Worm (Caenorhabditis elegans) whole organism, mixed stage, embryonic: ENCODE data around the gene F20B6.9.
"Not testable (repeated sequence)": the region's sequence is repeated elsewhere in the genome, so short reads cannot be mapped to it uniquely, and the experiment has no call there.

ENCODE experiments used
- bed-3 ChIP-seq: fragments of 200-800 bp; sonication (Bioruptor generic); optimal IDR thresholded peaks from 3 replicates; lab custom pipeline; 2018; ENCODE audit warnings: mild to moderate bottlenecking, missing genetic modification characterization, moderate library complexity, missing compliant biosample characterization
- ceh-39 ChIP-seq: fragments of 150-350 bp; optimal IDR thresholded peaks from 2 replicates; lab custom pipeline; 2014; ENCODE audit warnings: missing biosample characterization, missing genetic modification characterization
- ceh-43 ChIP-seq: fragments of 200-800 bp; sonication (Bioruptor generic); optimal IDR thresholded peaks from 2 replicates; lab custom pipeline; 2018; ENCODE audit warnings: mild to moderate bottlenecking, missing genetic modification characterization, moderate library complexity, missing compliant biosample characterization
- ceh-83 ChIP-seq: fragments of 200-800 bp; sonication (Bioruptor generic); optimal IDR thresholded peaks from 2 replicates; lab custom pipeline; 2018; ENCODE audit warnings: mild to moderate bottlenecking, missing genetic modification characterization, missing compliant biosample characterization
- ces-1 ChIP-seq: fragments of 150-350 bp; optimal IDR thresholded peaks from 2 replicates; lab custom pipeline; 2014; ENCODE audit warnings: missing biosample characterization, missing genetic modification reagents, missing genetic modification characterization
- cnd-1 ChIP-seq: fragments of 200-800 bp; sonication (Bioruptor generic); optimal IDR thresholded peaks from 2 replicates; lab custom pipeline; 2018; ENCODE audit warnings: mild to moderate bottlenecking, missing genetic modification characterization, missing compliant biosample characterization
- drap-1 ChIP-seq: fragments of 200-800 bp; sonication (Bioruptor generic); optimal IDR thresholded peaks from 3 replicates; lab custom pipeline; 2018; ENCODE audit warnings: mild to moderate bottlenecking, missing genetic modification characterization, missing compliant biosample characterization
- elt-1 ChIP-seq: sonication (generic microtip); optimal IDR thresholded peaks from 2 replicates; lab custom pipeline; 2017; ENCODE audit warnings: missing genetic modification characterization, mild to moderate bottlenecking, missing compliant biosample characterization, antibody characterized with exemption, moderate library complexity, borderline replicate concordance; ENCODE audit not compliant: insufficient read depth
- elt-3 ChIP-seq: fragments of 150-350 bp; optimal IDR thresholded peaks from 2 replicates; lab custom pipeline; 2014; ENCODE audit warnings: missing biosample characterization, missing genetic modification characterization
- flh-1 ChIP-seq: fragments of 200-800 bp; sonication (Bioruptor generic); optimal IDR thresholded peaks from 2 replicates; lab custom pipeline; 2018; ENCODE audit warnings: mild to moderate bottlenecking, missing genetic modification characterization, moderate library complexity, missing compliant biosample characterization
- ham-2 ChIP-seq: fragments of 200-800 bp; sonication (Bioruptor generic); optimal IDR thresholded peaks from 2 replicates; lab custom pipeline; 2018; ENCODE audit warnings: mild to moderate bottlenecking, missing genetic modification characterization, missing compliant biosample characterization
- hlh-1 ChIP-seq: fragments of 150-350 bp; optimal IDR thresholded peaks from 2 replicates; lab custom pipeline; 2014; ENCODE audit warnings: missing biosample characterization, missing genetic modification reagents, missing genetic modification characterization
- lin-13 ChIP-seq: fragments of 150-350 bp; optimal IDR thresholded peaks from 2 replicates; lab custom pipeline; 2014; ENCODE audit warnings: missing biosample characterization, missing genetic modification characterization
- lin-32 ChIP-seq: fragments of 200-800 bp; sonication (Bioruptor generic); optimal IDR thresholded peaks from 2 replicates; lab custom pipeline; 2018; ENCODE audit warnings: mild to moderate bottlenecking, missing genetic modification characterization, missing compliant biosample characterization
- lsy-2 ChIP-seq: fragments of 150-350 bp; optimal IDR thresholded peaks from 2 replicates; lab custom pipeline; 2014; ENCODE audit warnings: missing biosample characterization, missing genetic modification characterization
- mab-5 ChIP-seq: fragments of 150-350 bp; optimal IDR thresholded peaks from 2 replicates; lab custom pipeline; 2014; ENCODE audit warnings: missing biosample characterization, missing genetic modification characterization
- mep-1 ChIP-seq: fragments of 150-350 bp; optimal IDR thresholded peaks from 2 replicates; lab custom pipeline; 2017; ENCODE audit warnings: missing biosample characterization, missing genetic modification reagents, missing genetic modification characterization, inconsistent platforms
- mls-2 ChIP-seq: sonication (generic microtip); optimal IDR thresholded peaks from 2 replicates; lab custom pipeline; 2016; ENCODE audit warnings: mild to moderate bottlenecking, missing genetic modification characterization, moderate library complexity, missing compliant biosample characterization
- nhr-12 ChIP-seq: fragments of 150-350 bp; optimal IDR thresholded peaks from 2 replicates; lab custom pipeline; 2014; ENCODE audit warnings: missing biosample characterization, missing genetic modification characterization
- nhr-2 ChIP-seq: fragments of 150-350 bp; optimal IDR thresholded peaks from 2 replicates; lab custom pipeline; 2014; ENCODE audit warnings: missing biosample characterization, missing genetic modification characterization
- nhr-237 ChIP-seq: fragments of 150-350 bp; optimal IDR thresholded peaks from 2 replicates; lab custom pipeline; 2014; ENCODE audit warnings: missing biosample characterization, missing genetic modification characterization
- nhr-28 ChIP-seq: fragments of 150-350 bp; optimal IDR thresholded peaks from 2 replicates; lab custom pipeline; 2014; ENCODE audit warnings: missing biosample characterization, missing genetic modification characterization
- nhr-76 ChIP-seq: sonication (generic microtip); optimal IDR thresholded peaks from 2 replicates; lab custom pipeline; 2017; ENCODE audit warnings: missing biosample characterization, missing genetic modification characterization
- pha-4 ChIP-seq: fragments of 150-350 bp; optimal IDR thresholded peaks from 2 replicates; lab custom pipeline; 2018; ENCODE audit warnings: missing biosample characterization, missing genetic modification reagents, missing genetic modification characterization
- sem-2 ChIP-seq: fragments of 200-800 bp; sonication (Bioruptor generic); optimal IDR thresholded peaks from 2 replicates; lab custom pipeline; 2018; ENCODE audit warnings: mild to moderate bottlenecking, missing genetic modification characterization, missing compliant biosample characterization
- sptf-1 ChIP-seq: sonication (generic microtip); optimal IDR thresholded peaks from 2 replicates; lab custom pipeline; 2017; ENCODE audit warnings: mild to moderate bottlenecking, missing genetic modification characterization, moderate library complexity, missing compliant biosample characterization
- tbx-8 ChIP-seq: fragments of 200-800 bp; sonication (Bioruptor generic); optimal IDR thresholded peaks from 2 replicates; lab custom pipeline; 2018; ENCODE audit warnings: mild to moderate bottlenecking, missing genetic modification characterization, moderate library complexity, missing compliant biosample characterization
- unc-120 ChIP-seq: sonication (generic microtip); optimal IDR thresholded peaks from 2 replicates; lab custom pipeline; 2017; ENCODE audit warnings: missing genetic modification characterization, missing compliant biosample characterization; ENCODE audit not compliant: poor library complexity, severe bottlenecking
- unc-39 ChIP-seq: fragments of 150-350 bp; optimal IDR thresholded peaks from 2 replicates; lab custom pipeline; 2014; ENCODE audit warnings: missing biosample characterization, missing genetic modification characterization
- unc-62 ChIP-seq: fragments of 150-350 bp; optimal IDR thresholded peaks from 2 replicates; lab custom pipeline; 2014; ENCODE audit warnings: missing biosample characterization, missing genetic modification reagents, missing genetic modification characterization
- zip-8 ChIP-seq: fragments of 150-350 bp; optimal IDR thresholded peaks from 2 replicates; lab custom pipeline; 2014; ENCODE audit warnings: missing biosample characterization, missing genetic modification characterization
- ztf-11 ChIP-seq: fragments of 150-350 bp; optimal IDR thresholded peaks from 2 replicates; lab custom pipeline; 2014; ENCODE audit warnings: missing biosample characterization, missing genetic modification characterization

Gene F20B6.9

DNA sequence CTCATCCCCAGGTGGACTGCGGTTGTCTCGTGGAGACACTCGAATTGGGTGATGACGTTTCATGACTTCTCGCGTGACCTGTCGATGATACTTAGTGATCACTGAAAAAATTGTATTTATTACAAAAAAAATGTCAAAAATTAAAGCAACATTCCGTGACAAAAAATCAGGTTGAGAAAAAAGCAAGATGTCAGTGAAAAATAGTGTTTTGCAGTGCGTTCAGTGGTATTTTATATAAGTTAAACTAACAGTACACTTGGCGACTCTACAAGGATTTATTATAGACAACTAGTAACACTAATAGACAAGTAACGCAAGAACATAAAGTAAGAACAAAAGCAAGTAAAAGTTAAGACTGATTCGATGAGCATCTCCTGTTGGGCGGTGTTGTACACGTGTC is 7.5 kb downstream of the F20B6.9 start, which contains the start of gene F20B6.5:
F20B6.5 (minus strand) TSS at position 101 of the 400 bp plus-strand sequence.
- not testable (repeated sequence) for TF ChIP-seq mls-2 (tag; lab: Kevin White, UChicago); bed-3; sem-2 (GFP tag; lab: Kevin White, UChicago)

DNA sequence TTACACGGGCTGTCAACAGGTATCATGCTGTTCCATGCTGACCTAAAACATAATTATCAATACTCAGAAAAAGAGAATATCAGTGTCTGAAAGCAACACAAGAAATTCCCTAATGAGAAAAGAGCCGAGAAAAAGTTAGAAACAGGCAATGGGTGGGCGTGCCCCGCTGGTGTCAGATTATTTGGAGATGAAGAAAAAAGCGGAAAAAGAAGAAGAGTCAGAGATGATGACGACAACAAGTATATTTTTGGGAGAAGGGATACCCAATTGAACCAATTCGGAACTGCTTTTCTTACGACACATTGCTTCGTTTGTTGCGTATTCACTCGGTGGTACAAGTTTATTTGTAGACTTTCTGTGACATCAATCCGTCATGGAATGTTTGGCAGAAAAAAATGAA is 10.9 kb downstream of the F20B6.9 start, which contains the start of gene F20B6.4:
F20B6.4 (minus strand) TSS at position 101 of the 400 bp plus-strand sequence.
- TF ChIP-seq drap-1 (GFP tag; lab: Kevin White, UChicago) (no peak), nhr-76 (no peak), tbx-8 (GFP tag; lab: Kevin White, UChicago) (no peak), unc-120 (tag; lab: Kevin White, UChicago) (no peak), ces-1 (no peak), hlh-1 (tag; lab: Kevin White, UChicago) (no peak), cnd-1 (tag; lab: Kevin White, UChicago) (no peak), lin-13 (tag; lab: Kevin White, UChicago) (no peak), pha-4 (tag; lab: Kevin White, UChicago) (no peak)

DNA sequence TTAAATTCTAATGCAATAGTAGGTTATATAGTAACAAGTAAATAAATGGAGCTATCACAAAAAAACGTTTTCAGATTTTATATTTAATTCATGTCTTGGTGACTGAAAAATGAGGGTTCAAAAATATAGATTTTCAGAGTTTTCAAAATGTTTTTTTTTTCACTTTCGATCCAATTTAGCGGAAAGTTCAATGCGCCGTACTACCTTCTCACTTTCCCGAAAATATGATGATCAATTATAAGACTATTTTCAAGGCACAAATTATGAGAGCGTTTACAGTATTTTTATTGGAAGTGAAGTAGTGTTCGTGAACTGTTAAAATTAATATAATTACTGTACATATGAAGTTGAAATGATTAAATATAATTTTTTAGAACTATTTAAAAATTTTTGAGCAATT is 14.2 kb downstream of the F20B6.9 start:
- TF ChIP-seq nhr-2 (tag; lab: Kevin White, UChicago) (no peak), ceh-39 (no peak), ztf-11 (tag; lab: Kevin White, UChicago) (no peak), nhr-237 (tag; lab: Kevin White, UChicago) (no peak)

DNA sequence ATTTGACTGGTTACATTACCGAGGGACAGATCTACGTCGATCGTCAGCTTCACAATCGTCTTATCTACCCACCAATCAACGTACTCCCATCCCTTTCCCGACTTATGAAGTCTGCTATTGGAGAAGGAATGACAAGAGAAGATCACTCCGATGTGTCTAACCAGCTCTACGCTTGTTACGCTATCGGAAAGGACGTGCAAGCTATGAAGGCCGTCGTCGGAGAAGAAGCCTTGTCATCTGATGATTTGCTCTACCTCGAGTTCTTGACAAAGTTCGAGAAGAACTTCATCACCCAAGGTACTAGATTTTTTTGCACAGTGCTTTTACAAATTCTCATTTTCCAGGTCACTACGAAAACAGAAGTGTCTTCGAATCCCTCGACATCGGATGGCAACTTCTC is 15.1 kb downstream of the F20B6.9 start:
- TF ChIP-seq elt-1 (tag; lab: Kevin White, UChicago) (no peak), unc-62 (no peak), lin-13 (tag; lab: Kevin White, UChicago) (no peak)

DNA sequence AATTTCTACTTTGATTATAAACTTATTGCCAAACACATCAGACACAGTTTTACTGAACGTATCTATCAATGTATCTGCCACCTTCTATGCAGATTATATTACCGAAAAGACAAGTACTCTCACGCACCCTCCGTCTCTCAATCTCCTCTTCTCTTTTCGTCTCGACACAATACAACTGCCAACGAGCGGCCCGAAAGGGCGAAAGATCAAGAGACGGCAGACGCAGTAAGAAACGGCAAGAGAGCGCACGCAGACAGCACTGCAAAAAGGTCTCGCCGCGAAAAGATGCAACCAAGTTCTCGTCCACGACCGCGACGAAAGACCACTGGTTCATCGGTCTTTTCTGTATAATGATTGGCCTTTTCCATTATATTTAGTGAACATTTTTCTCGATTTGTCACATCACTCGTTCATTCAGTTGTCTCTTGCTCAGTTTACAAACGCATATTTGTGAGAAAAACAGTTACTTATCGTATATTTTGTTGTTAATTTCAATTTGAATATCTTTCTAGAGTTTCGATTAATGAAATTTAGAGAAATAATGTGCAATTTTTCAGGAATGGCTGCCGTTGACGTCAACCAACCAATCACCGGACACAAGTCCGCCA is 16.6 kb downstream of the F20B6.9 start, which contains the start of gene vha-12:
vha-12 (plus strand) TSS at position 558 of the 608 bp plus-strand sequence.
- TF ChIP-seq lsy-2 (tag; lab: Kevin White, UChicago) (peak; percentile 45), ztf-11 (tag; lab: Kevin White, UChicago) (no peak), tbx-8 (GFP tag; lab: Kevin White, UChicago) (no peak), ceh-43 (GFP tag; lab: Kevin White, UChicago) (no peak), unc-62 (peak; percentile 84), mls-2 (tag; lab: Kevin White, UChicago) (peak; percentile 20), ces-1 (peak; percentile 94), drap-1 (GFP tag; lab: Kevin White, UChicago) (no peak), bed-3 (no peak), ceh-83 (no peak), nhr-28 (tag; lab: Kevin White, UChicago) (no peak), zip-8 (tag; lab: Kevin White, UChicago) (no peak), nhr-12 (tag; lab: Kevin White, UChicago) (no peak), cnd-1 (tag; lab: Kevin White, UChicago) (no peak), nhr-76 (no peak), mep-1 (tag; lab: Kevin White, UChicago) (peak; percentile 87), ceh-39 (peak; percentile 21), sem-2 (GFP tag; lab: Kevin White, UChicago) (no peak), pha-4 (tag; lab: Kevin White, UChicago) (peak; percentile 81), sptf-1 (tag; lab: Kevin White, UChicago) (peak; percentile 31), elt-3 (tag; lab: Kevin White, UChicago) (peak; percentile 40), nhr-2 (tag; lab: Kevin White, UChicago) (peak; percentile 30), ham-2 (GFP tag; lab: Kevin White, UChicago) (no peak), elt-1 (tag; lab: Kevin White, UChicago) (peak; percentile 19), unc-39 (tag; lab: Kevin White, UChicago) (no peak), flh-1 (no peak), unc-120 (tag; lab: Kevin White, UChicago) (peak; percentile 72), hlh-1 (tag; lab: Kevin White, UChicago) (peak; percentile 74), mab-5 (tag; lab: Kevin White, UChicago) (no peak), nhr-237 (tag; lab: Kevin White, UChicago) (peak; percentile 82), lin-32 (no peak)
